Worm (Caenorhabditis elegans) whole organism, late embryonic: Measurements from ENCODE around the gene let-418.

ENCODE experiments used
- ama-1 ChIP-seq: fragments of 150-350 bp; optimal IDR thresholded peaks from 2 replicates; lab custom pipeline; 2014
- ceh-22 ChIP-seq: sonication (generic microtip); optimal IDR thresholded peaks from 2 replicates; lab custom pipeline; 2017; ENCODE audit warnings: missing biosample characterization, missing genetic modification characterization
- dmd-4 ChIP-seq: sonication (generic microtip); optimal IDR thresholded peaks from 2 replicates; lab custom pipeline; 2016; ENCODE audit warnings: borderline replicate concordance, missing genetic modification characterization, missing compliant biosample characterization
- nfya-1 ChIP-seq: sonication (generic microtip); optimal IDR thresholded peaks from 2 replicates; lab custom pipeline; 2017; ENCODE audit warnings: missing genetic modification characterization, mild to moderate bottlenecking, missing compliant biosample characterization, antibody characterized with exemption, moderate library complexity
- nhr-11 ChIP-seq: fragments of 150-350 bp; optimal IDR thresholded peaks from 2 replicates; lab custom pipeline; 2014; ENCODE audit warnings: missing biosample characterization, missing genetic modification characterization
- pha-4 ChIP-seq: fragments of 150-350 bp; optimal IDR thresholded peaks from 2 replicates; lab custom pipeline; 2018; ENCODE audit warnings: missing biosample characterization, missing genetic modification reagents, missing genetic modification characterization
- pqm-1 ChIP-seq: sonication (generic microtip); optimal IDR thresholded peaks from 2 replicates; lab custom pipeline; 2016; ENCODE audit warnings: missing genetic modification characterization, missing compliant biosample characterization
- sox-2 ChIP-seq: fragments of 200-800 bp; sonication (Bioruptor generic); IDR thresholded peaks from 2 replicates; pipeline ENCODE4 v1.3.6; 2022; ENCODE audit warnings: missing genetic modification reagents, missing genetic modification characterization, missing compliant biosample characterization
- syd-9 ChIP-seq: sonication (generic microtip); optimal IDR thresholded peaks from 2 replicates; lab custom pipeline; 2016; ENCODE audit warnings: mild to moderate bottlenecking, missing genetic modification characterization, moderate library complexity, missing compliant biosample characterization
- tbx-2 ChIP-seq: sonication (generic microtip); optimal IDR thresholded peaks from 2 replicates; lab custom pipeline; 2016; ENCODE audit warnings: missing genetic modification characterization, missing compliant biosample characterization

DNA sequence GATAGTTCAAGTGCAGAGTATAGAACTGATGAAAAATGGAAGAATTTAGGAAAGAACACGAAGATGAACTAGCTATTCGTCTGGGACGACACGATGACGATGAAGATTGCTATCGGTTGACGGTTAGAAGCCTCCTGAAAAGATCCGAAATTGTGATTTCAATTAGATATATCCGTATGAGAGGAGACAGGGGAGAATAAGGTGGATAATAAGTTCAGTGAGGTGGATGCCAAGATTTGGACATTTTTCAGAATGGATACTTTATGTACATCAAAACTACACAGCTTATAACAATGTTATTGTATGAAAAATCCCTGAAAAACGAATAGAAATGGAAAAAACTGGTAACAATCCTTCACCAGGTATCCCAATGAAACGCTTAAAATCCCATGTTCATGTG is 28.5 kb upstream of the let-418 start, which contains the start of gene nstp-3:
- TF ChIP-seq syd-9 (tag; lab: Kevin White, UChicago) (no peak), dmd-4 (tag; lab: Kevin White, UChicago) (no peak), sox-2 (no peak), pha-4 (tag; lab: Kevin White, UChicago) (no peak), pqm-1 (tag; lab: Kevin White, UChicago) (no peak), tbx-2 (no peak), ceh-22 (no peak), ama-1 (lab: Kevin White, UChicago) (no peak), nhr-11 (tag; lab: Kevin White, UChicago) (no peak), nfya-1 (tag; lab: Kevin White, UChicago) (no peak)
